Worm (Caenorhabditis elegans): ENCODE results near the gene dct-11.
A peak's percentile ranks its signal among the peaks of the same experiment; 100 is the strongest.

dct-11 gene

ce11 chrX:5841060-5841642, 1.6 kb upstream of the dct-11 start, which contains the start of gene puf-9 (continued):
- no peak for TF ChIP-seq alr-1 (tag; optimal IDR thresholded peaks at IDR 0.05; ENCODE audit: borderline replicate concordance)
- peak; percentile 90 for TF ChIP-seq lir-3 (tag; optimal IDR thresholded peaks at IDR 0.05; ENCODE audit: poor library complexity)
- peak; percentile 91 for TF ChIP-seq snpc-4 (tag; optimal IDR thresholded peaks at IDR 0.05)

- TF ChIP-seq ztf-4 (tag; optimal IDR thresholded peaks at IDR 0.05), result no peak
- TF ChIP-seq hpl-2 (GFP tag; optimal IDR thresholded peaks at IDR 0.05), result no peak
- no peak for TF ChIP-seq C34B4.2 (tag; optimal IDR thresholded peaks at IDR 0.05)
- no peak for TF ChIP-seq snpc-4 (tag; optimal IDR thresholded peaks at IDR 0.05)
- no peak for TF ChIP-seq lsy-2 (tag; optimal IDR thresholded peaks at IDR 0.05)
- no peak for TF ChIP-seq pqm-1 (tag; optimal IDR thresholded peaks at IDR 0.05)
Measured at ce11 chrX:5839143-5839542, 435 bp downstream of the dct-11 start.

- no peak for TF ChIP-seq ceh-82 (tag; optimal IDR thresholded peaks at IDR 0.05)
- TF ChIP-seq lin-14 (GFP tag; optimal IDR thresholded peaks at IDR 0.05), result peak; percentile 86
- TF ChIP-seq aly-2 (tag; optimal IDR thresholded peaks at IDR 0.05), result no peak
- TF ChIP-seq ceh-8 (GFP tag; optimal IDR thresholded peaks at IDR 0.05), result no peak
- TF ChIP-seq lir-3 (tag; optimal IDR thresholded peaks at IDR 0.05; ENCODE audit: poor library complexity), result peak; percentile 12
- peak; percentile 18 for TF ChIP-seq lin-13 (GFP tag; optimal IDR thresholded peaks at IDR 0.05)
- TF ChIP-seq rnt-1 (tag; optimal IDR thresholded peaks at IDR 0.05), result peak; percentile 44
- peak; percentile 49 for TF ChIP-seq snu-23 (GFP tag; optimal IDR thresholded peaks at IDR 0.05)
- no peak for TF ChIP-seq unc-62 (GFP tag; optimal IDR thresholded peaks at IDR 0.05)
- no peak for TF ChIP-seq elt-2 (tag; optimal IDR thresholded peaks at IDR 0.05)
- TF ChIP-seq nhr-20 (tag; optimal IDR thresholded peaks at IDR 0.05), result peak; percentile 40
- peak; percentile 40 for TF ChIP-seq nhr-19 (GFP tag; conservative IDR thresholded peaks at IDR 0.05)
- no peak for TF ChIP-seq sptf-1 (tag; optimal IDR thresholded peaks at IDR 0.05)
- TF ChIP-seq hlh-4 (tag; optimal IDR thresholded peaks at IDR 0.05), result peak; percentile 43
- TF ChIP-seq blmp-1 (tag; optimal IDR thresholded peaks at IDR 0.05), result peak; percentile 37
- TF ChIP-seq sox-4 (tag; optimal IDR thresholded peaks at IDR 0.05), result no peak
- TF ChIP-seq nhr-85 (tag), result peak; percentile 56
- TF ChIP-seq ztf-4 (tag; optimal IDR thresholded peaks at IDR 0.05), result peak; percentile 43
- no peak for TF ChIP-seq nhr-84 (tag; optimal IDR thresholded peaks at IDR 0.05)
- peak in 1 of 2 experiments; percentile 28 for TF ChIP-seq lsy-2 (tag; optimal IDR thresholded peaks at IDR 0.05)
- peak in 1 of 6 experiments; percentile 64 for TF ChIP-seq elt-3 (tag; optimal IDR thresholded peaks at IDR 0.05)
- TF ChIP-seq fos-1 (tag; optimal IDR thresholded peaks at IDR 0.05), result no peak
- TF ChIP-seq lin-35 (GFP tag; optimal IDR thresholded peaks at IDR 0.05), result peak in 1 of 2 experiments; percentile 47
- peak; percentile 79 for TF ChIP-seq nhr-71 (tag; optimal IDR thresholded peaks at IDR 0.05)
- no peak for TF ChIP-seq pax-3 (tag; optimal IDR thresholded peaks at IDR 0.05)
- TF ChIP-seq dsc-1 (tag; optimal IDR thresholded peaks at IDR 0.05), result no peak
- TF ChIP-seq nhr-90 (tag; optimal IDR thresholded peaks at IDR 0.05; ENCODE audit: poor library complexity), result no peak
- TF ChIP-seq lin-39 (tag; optimal IDR thresholded peaks at IDR 0.05), result peak; percentile 6
Measured at ce11 chrX:5837035-5837434, 2.5 kb downstream of the dct-11 start.

ce11 chrX:5836527-5836926, 3.1 kb downstream of the dct-11 start:
- TF ChIP-seq C04F5.9 (tag; optimal IDR thresholded peaks at IDR 0.05), result no peak
- peak; percentile 95 for TF ChIP-seq hlh-4 (tag; optimal IDR thresholded peaks at IDR 0.05)

Data from whole organism, L1 larva.